Fruit fly (Drosophila melanogaster): ENCODE measurements around the gene CG34323.

Gene CG34323

dm6 chrX:12028825-12029514 is 41.3 kb upstream of the CG34323 start, which contains the start of gene Usp7 (continued):
- TF ChIP-seq CG7372 (GFP tag; IDR thresholded peaks at IDR 0.05) (0 out of 2 replicates have a peak, but pooled peaks have one; percentile 17), chn (GFP tag; optimal IDR thresholded peaks at IDR 0.05) (no peak), CG16813 (GFP tag; IDR thresholded peaks at IDR 0.05; ENCODE audit: partially characterized antibody) (peak; percentile 97), crp (GFP tag; optimal IDR thresholded peaks at IDR 0.05) (peak in 1 of 2 experiments; percentile 61), CG12391 (tag; optimal IDR thresholded peaks at IDR 0.05) (peak; percentile 46), Med (GFP tag) (peak; percentile 71), HmgD (GFP tag; optimal IDR thresholded peaks at IDR 0.05) (no peak), MTF-1 (GFP tag; optimal IDR thresholded peaks at IDR 0.05; ENCODE audit: borderline replicate concordance) (peak; percentile 49), CG12071 (GFP tag; optimal IDR thresholded peaks at IDR 0.05) (no peak), CHES-1-like (GFP tag; optimal IDR thresholded peaks at IDR 0.05) (no peak), Hand (GFP tag; optimal IDR thresholded peaks at IDR 0.05) (peak; percentile 7), Pdp1 (GFP tag; optimal IDR thresholded peaks at IDR 0.05) (peak in 1 of 2 experiments; percentile 14), CG8924 (tag; optimal IDR thresholded peaks at IDR 0.05) (peak; percentile 29), dysf (GFP tag; IDR thresholded peaks at IDR 0.05) (peak; percentile 6; the same call in 1 of the 3 replicates), CG33213 (GFP tag; optimal IDR thresholded peaks at IDR 0.05) (peak; percentile 29), chinmo (GFP tag; IDR thresholded peaks at IDR 0.05; ENCODE audit: partially characterized antibody) (peak; percentile 97), CG12299 (tag; optimal IDR thresholded peaks at IDR 0.05) (no peak), maf-S (GFP tag; optimal IDR thresholded peaks at IDR 0.05) (peak; percentile 2), prd (optimal IDR thresholded peaks at IDR 0.05) (no peak), prd (GFP tag; IDR thresholded peaks at IDR 0.05) (0 out of 3 replicates have a peak, but pooled peaks have one; percentile 28), dm (GFP tag; optimal IDR thresholded peaks at IDR 0.05) (peak; percentile 39), B-H2 (GFP tag; optimal IDR thresholded peaks at IDR 0.05) (peak; percentile 8), CG14050 (GFP tag; IDR thresholded peaks at IDR 0.05) (no peak), exex (tag; optimal IDR thresholded peaks at IDR 0.05) (no peak), Oli (tag; optimal IDR thresholded peaks at IDR 0.05) (no peak), CG4328 (GFP tag; optimal IDR thresholded peaks at IDR 0.05) (no peak), lola (GFP tag; optimal IDR thresholded peaks at IDR 0.05) (no peak), HmgZ (tag; optimal IDR thresholded peaks at IDR 0.05) (peak; percentile 14), gcm (GFP tag; optimal IDR thresholded peaks at IDR 0.05) (peak; percentile 8), twi (tag; optimal IDR thresholded peaks at IDR 0.05) (peak; percentile 30), Dref (GFP tag; IDR thresholded peaks at IDR 0.05) (peak; percentile 98), YL-1 (GFP tag; optimal IDR thresholded peaks at IDR 0.05) (peak; percentile 73), CG30020 (tag; optimal IDR thresholded peaks at IDR 0.05) (peak; percentile 91), CG6765 (GFP tag; optimal IDR thresholded peaks at IDR 0.05) (no peak), CG11085 (GFP tag; IDR thresholded peaks at IDR 0.05) (peak; percentile 45; the same call in 1 of the 2 replicates), sob (GFP tag; IDR thresholded peaks at IDR 0.05) (peak; percentile 50), onecut (GFP tag; IDR thresholded peaks at IDR 0.05) (no peak), Max (GFP tag; optimal IDR thresholded peaks at IDR 0.05) (peak; percentile 17), Chrac-16 (GFP tag; optimal IDR thresholded peaks at IDR 0.05) (peak; percentile 41), en (GFP tag; optimal IDR thresholded peaks at IDR 0.05) (no peak), sens (GFP tag) (peak; percentile 72), CG14710 (tag; optimal IDR thresholded peaks at IDR 0.05) (peak; percentile 56), CG12219 (GFP tag; optimal IDR thresholded peaks at IDR 0.05) (no peak), CG10267 (tag; optimal IDR thresholded peaks at IDR 0.05) (peak; percentile 50), crc (GFP tag; optimal IDR thresholded peaks at IDR 0.05) (no peak), al (GFP tag; IDR thresholded peaks at IDR 0.05) (0 out of 2 replicates have a peak, but pooled peaks have one; percentile 12), B-H1 (GFP tag; IDR thresholded peaks at IDR 0.05) (no peak), pan (optimal IDR thresholded peaks at IDR 0.05) (no peak), pan (GFP tag; optimal IDR thresholded peaks at IDR 0.05 in 1 of 2, IDR thresholded peaks at IDR 0.05 in 1 of 2) (no peak)

Data from whole organism, embryonic.